Worm (Caenorhabditis elegans): Measurements from ENCODE around the gene C45G7.13.

The C45G7.13 gene

DNA sequence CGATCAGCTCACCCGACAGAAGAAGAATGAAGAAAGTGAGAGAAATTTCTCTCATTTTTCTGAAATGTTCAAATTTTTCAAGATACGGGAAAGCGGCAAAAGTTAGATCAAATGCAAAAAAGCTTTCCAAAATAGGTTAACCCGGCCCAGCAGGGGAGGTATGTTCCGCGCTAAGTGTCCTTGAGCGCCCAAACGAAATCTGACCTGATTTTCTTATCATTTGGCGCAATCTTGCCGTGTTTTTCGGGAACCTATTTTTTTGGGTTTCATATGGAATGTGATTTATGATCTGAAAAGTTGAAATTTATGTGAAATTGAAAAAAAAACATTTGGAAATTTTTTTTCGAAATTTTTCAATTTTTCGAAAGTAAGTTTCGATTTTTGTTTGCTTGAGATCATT, 12.2 kb upstream of the C45G7.13 start, which contains the start of gene cdh-10:
Gene cdh-10 (minus strand): TSS at position 59 of the 400 bp plus-strand sequence.
- TF ChIP-seq unc-39 (tag; optimal IDR thresholded peaks at IDR 0.05) = no peak
- TF ChIP-seq tbx-8 (GFP tag; optimal IDR thresholded peaks at IDR 0.05) = no peak
- no peak for TF ChIP-seq nhr-12 (tag; optimal IDR thresholded peaks at IDR 0.05)
- TF ChIP-seq M03D4.4 (tag; optimal IDR thresholded peaks at IDR 0.05) = no peak
- TF ChIP-seq ceh-39 (tag; optimal IDR thresholded peaks at IDR 0.05) = no peak
- no peak for TF ChIP-seq nhr-2 (tag; optimal IDR thresholded peaks at IDR 0.05)
- no peak for TF ChIP-seq ces-1 (GFP tag; optimal IDR thresholded peaks at IDR 0.05)
- TF ChIP-seq ceh-83 (GFP tag; optimal IDR thresholded peaks at IDR 0.05) = no peak
- no peak for TF ChIP-seq hlh-1 (tag; optimal IDR thresholded peaks at IDR 0.05)
- TF ChIP-seq nhr-28 (tag; optimal IDR thresholded peaks at IDR 0.05) = no peak
- TF ChIP-seq sem-2 (GFP tag; optimal IDR thresholded peaks at IDR 0.05) = no peak
- no peak for TF ChIP-seq nhr-76 (tag; optimal IDR thresholded peaks at IDR 0.05)
- TF ChIP-seq ham-2 (GFP tag; optimal IDR thresholded peaks at IDR 0.05) = no peak

ce11 chrIV:2461396-2461795, 10.3 kb upstream of the C45G7.13 start:
- no peak for TF ChIP-seq sptf-1 (tag; optimal IDR thresholded peaks at IDR 0.05)
- no peak for TF ChIP-seq nhr-2 (tag; optimal IDR thresholded peaks at IDR 0.05)
- TF ChIP-seq zip-8 (tag; optimal IDR thresholded peaks at IDR 0.05) = peak; percentile 97
- TF ChIP-seq elt-1 (tag; optimal IDR thresholded peaks at IDR 0.05; ENCODE audit: borderline replicate concordance, insufficient read depth) = no peak
- no peak for TF ChIP-seq sem-2 (GFP tag; optimal IDR thresholded peaks at IDR 0.05)
- TF ChIP-seq M03D4.4 (tag; optimal IDR thresholded peaks at IDR 0.05) = no peak
- no peak for TF ChIP-seq ceh-39 (tag; optimal IDR thresholded peaks at IDR 0.05)
- no peak for TF ChIP-seq ceh-83 (GFP tag; optimal IDR thresholded peaks at IDR 0.05)
- TF ChIP-seq mls-2 (tag; optimal IDR thresholded peaks at IDR 0.05) = no peak

ce11 chrIV:2455128-2455527, 4.0 kb upstream of the C45G7.13 start:
- TF ChIP-seq zip-8 (tag; optimal IDR thresholded peaks at IDR 0.05) (peak; percentile 92), cnd-1 (tag; optimal IDR thresholded peaks at IDR 0.05) (no peak), ceh-43 (GFP tag; optimal IDR thresholded peaks at IDR 0.05) (no peak), bed-3 (GFP tag; optimal IDR thresholded peaks at IDR 0.05) (no peak)

ce11 chrIV:2451655-2452054, 522 bp upstream of the C45G7.13 start:
- TF ChIP-seq M03D4.4 (tag; optimal IDR thresholded peaks at IDR 0.05) (no peak), zip-8 (tag; optimal IDR thresholded peaks at IDR 0.05) (no peak), nhr-76 (tag; optimal IDR thresholded peaks at IDR 0.05) (no peak), mls-2 (tag; optimal IDR thresholded peaks at IDR 0.05) (no peak), mab-5 (tag; optimal IDR thresholded peaks at IDR 0.05) (no peak), pha-4 (tag; optimal IDR thresholded peaks at IDR 0.05) (no peak), blmp-1 (tag; optimal IDR thresholded peaks at IDR 0.05) (no peak), bed-3 (GFP tag; optimal IDR thresholded peaks at IDR 0.05) (no peak), nhr-28 (tag; optimal IDR thresholded peaks at IDR 0.05) (no peak), lin-32 (GFP tag; optimal IDR thresholded peaks at IDR 0.05) (no peak), unc-39 (tag; optimal IDR thresholded peaks at IDR 0.05) (no peak), lsy-2 (tag; optimal IDR thresholded peaks at IDR 0.05) (no peak), mep-1 (tag; optimal IDR thresholded peaks at IDR 0.05) (no peak), cnd-1 (tag; optimal IDR thresholded peaks at IDR 0.05) (no peak), ham-2 (GFP tag; optimal IDR thresholded peaks at IDR 0.05) (no peak), elt-3 (tag; optimal IDR thresholded peaks at IDR 0.05) (no peak)

ce11 chrIV:2434366-2434765, 16.8 kb downstream of the C45G7.13 start:
- no peak for TF ChIP-seq blmp-1 (tag; optimal IDR thresholded peaks at IDR 0.05)
- no peak for TF ChIP-seq ces-1 (GFP tag; optimal IDR thresholded peaks at IDR 0.05)
- no peak for TF ChIP-seq hlh-1 (tag; optimal IDR thresholded peaks at IDR 0.05)
- TF ChIP-seq zip-8 (tag; optimal IDR thresholded peaks at IDR 0.05) = no peak
- TF ChIP-seq cnd-1 (tag; optimal IDR thresholded peaks at IDR 0.05) = no peak
- TF ChIP-seq mep-1 (tag; optimal IDR thresholded peaks at IDR 0.05) = no peak
- TF ChIP-seq ztf-11 (tag; optimal IDR thresholded peaks at IDR 0.05) = no peak
- TF ChIP-seq pha-4 (tag; optimal IDR thresholded peaks at IDR 0.05) = no peak
- no peak for TF ChIP-seq ham-2 (GFP tag; optimal IDR thresholded peaks at IDR 0.05)

DNA sequence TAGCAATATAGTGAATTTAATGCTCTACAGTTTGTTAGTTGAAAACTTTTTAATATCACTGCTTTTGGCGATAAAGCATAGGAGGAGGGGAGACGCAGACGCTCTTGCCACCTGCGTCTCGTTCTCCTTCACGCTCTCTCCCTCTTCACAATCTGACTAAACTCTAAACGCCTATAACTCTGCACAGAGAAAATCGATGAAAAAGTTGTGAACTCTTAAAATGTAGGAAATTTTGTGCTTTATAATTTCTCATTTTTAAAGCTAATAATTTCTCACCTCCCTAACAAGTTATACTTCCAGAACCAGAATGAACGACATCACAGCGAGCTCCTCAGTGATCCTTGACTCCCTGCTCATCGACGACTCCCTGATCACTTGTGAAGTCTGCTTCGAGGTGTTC, 18.4 kb downstream of the C45G7.13 start, which contains the start of gene C45G7.4:
Gene C45G7.4 (plus strand): TSS at position 301 of the 400 bp plus-strand sequence.
- no peak for TF ChIP-seq lin-13 (tag; optimal IDR thresholded peaks at IDR 0.05)
- TF ChIP-seq hlh-1 (tag; optimal IDR thresholded peaks at IDR 0.05) = no peak
- no peak for TF ChIP-seq ces-1 (GFP tag; optimal IDR thresholded peaks at IDR 0.05)
- no peak for TF ChIP-seq unc-120 (tag; optimal IDR thresholded peaks at IDR 0.05; ENCODE audit: poor library complexity, severe bottlenecking)
- TF ChIP-seq lsy-2 (tag; optimal IDR thresholded peaks at IDR 0.05) = no peak
- no peak for TF ChIP-seq mab-5 (tag; optimal IDR thresholded peaks at IDR 0.05)
- TF ChIP-seq sptf-1 (tag; optimal IDR thresholded peaks at IDR 0.05) = no peak
- TF ChIP-seq tbx-8 (GFP tag; optimal IDR thresholded peaks at IDR 0.05) = no peak

Data from whole organism, mixed stage, embryonic.